Fruit fly (Drosophila melanogaster) whole organism, adult: Measurements from ENCODE around the gene mRpL17.

ENCODE experiments used
- CG11617 ChIP-seq: fragments of 200-800 bp; sonication (Bioruptor generic); optimal IDR thresholded peaks from 2 replicates; lab custom pipeline; 2017; ENCODE audit warnings: mild to moderate bottlenecking, missing biosample characterization, missing genetic modification reagents, missing genetic modification characterization
- CG12768 ChIP-seq: fragments of 200-800 bp; sonication (Bioruptor generic); optimal IDR thresholded peaks from 2 replicates; lab custom pipeline; 2017; ENCODE audit warnings: missing biosample characterization, missing genetic modification characterization, mild to moderate bottlenecking, moderate library complexity, missing genetic modification reagents
- CG1620 ChIP-seq: fragments of 200-800 bp; sonication (Bioruptor generic); optimal IDR thresholded peaks from 2 replicates; lab custom pipeline; 2016; ENCODE audit warnings: missing biosample characterization, missing genetic modification characterization
- CG33017 ChIP-seq: fragments of 200-800 bp; sonication (Bioruptor generic); optimal IDR thresholded peaks from 2 replicates; lab custom pipeline; 2018; ENCODE audit warnings: missing biosample characterization, mild to moderate bottlenecking, missing genetic modification characterization, moderate library complexity
- CG5204 ChIP-seq: fragments of 200-800 bp; sonication (Bioruptor generic); optimal IDR thresholded peaks from 2 replicates; lab custom pipeline; 2016; ENCODE audit warnings: missing biosample characterization, missing genetic modification characterization
- CG7045 ChIP-seq: fragments of 200-800 bp; sonication (Bioruptor generic); optimal IDR thresholded peaks from 2 replicates; lab custom pipeline; 2017; ENCODE audit warnings: missing biosample characterization, mild to moderate bottlenecking, missing genetic modification characterization
- Clk ChIP-seq: fragments of 200-800 bp; sonication (Bioruptor generic); optimal IDR thresholded peaks from 2 replicates; lab custom pipeline; 2017; ENCODE audit warnings: missing biosample characterization, missing genetic modification characterization
- Hr96 ChIP-seq: fragments of 200-800 bp; sonication (Bioruptor generic); optimal IDR thresholded peaks from 2 replicates; lab custom pipeline; 2016; ENCODE audit warnings: missing biosample characterization, missing genetic modification characterization
- Mnt ChIP-seq: fragments of 200-800 bp; sonication (Bioruptor generic); optimal IDR thresholded peaks from 2 replicates; lab custom pipeline; 2016; ENCODE audit warnings: missing biosample characterization, mild to moderate bottlenecking, missing genetic modification characterization
- cic ChIP-seq: fragments of 200-800 bp; sonication (Bioruptor generic); optimal IDR thresholded peaks from 2 replicates; lab custom pipeline; 2017; ENCODE audit warnings: missing biosample characterization, mild to moderate bottlenecking, missing genetic modification characterization, moderate library complexity
- kay ChIP-seq: fragments of 200-800 bp; sonication (Bioruptor generic); peaks from one replicate; lab custom pipeline; 2016; ENCODE audit warnings: missing biosample characterization, missing genetic modification characterization, borderline replicate concordance
- tj ChIP-seq: fragments of 200-800 bp; sonication (Bioruptor generic); optimal IDR thresholded peaks from 3 replicates; lab custom pipeline; 2017; ENCODE audit warnings: missing biosample characterization, mild to moderate bottlenecking, missing genetic modification characterization, moderate library complexity
- toe ChIP-seq: fragments of 200-800 bp; sonication (Bioruptor generic); optimal IDR thresholded peaks from 2 replicates; lab custom pipeline; 2016; ENCODE audit warnings: missing biosample characterization, missing genetic modification characterization

dm6 chr3L:276736-277487 lies 12.3 kb downstream of the mRpL17 start, which contains the start of gene RhoGEF3:
- TF ChIP-seq Hr96 (GFP tag; lab: Kevin White, UChicago) = no peak
- TF ChIP-seq CG11617 (GFP tag; lab: Kevin White, UChicago) = no peak
- no peak for TF ChIP-seq kay (GFP tag; lab: Kevin White, UChicago)
- no peak for TF ChIP-seq tj
- TF ChIP-seq cic (GFP tag; lab: Kevin White, UChicago) = no peak
- no peak for TF ChIP-seq CG1620
- no peak for TF ChIP-seq CG5204 (GFP tag; lab: Kevin White, UChicago)
- TF ChIP-seq CG7045 = no peak
- TF ChIP-seq Mnt (GFP tag; lab: Kevin White, UChicago) = peak; percentile 25
- no peak for TF ChIP-seq CG33017 (tag; lab: Kevin White, UChicago)
- TF ChIP-seq CG12768 (GFP tag; lab: Kevin White, UChicago) = no peak
- no peak for TF ChIP-seq toe
- no peak for TF ChIP-seq Clk (GFP tag; lab: Kevin White, UChicago)
